Worm (Caenorhabditis elegans) whole organism, late embryonic: Measurements from ENCODE around the gene cal-7.

ENCODE experiments used
- C08G9.2 ChIP-seq: sonication (generic microtip); optimal IDR thresholded peaks from 2 replicates; lab custom pipeline; 2016; ENCODE audit warnings: mild to moderate bottlenecking, missing genetic modification characterization, moderate library complexity, missing compliant biosample characterization
- C38D4.7 ChIP-seq: fragments of 200-800 bp; sonication (Bioruptor generic); optimal IDR thresholded peaks from 2 replicates; lab custom pipeline; 2018; ENCODE audit warnings: mild to moderate bottlenecking, missing genetic modification characterization, moderate library complexity, missing compliant biosample characterization
- F13H6.1 ChIP-seq: sonication (generic microtip); optimal IDR thresholded peaks from 2 replicates; lab custom pipeline; 2016; ENCODE audit warnings: missing genetic modification characterization, missing compliant biosample characterization
- K02D7.2 ChIP-seq: sonication (generic microtip); optimal IDR thresholded peaks from 2 replicates; lab custom pipeline; 2017; ENCODE audit warnings: mild to moderate bottlenecking, missing genetic modification characterization, missing compliant biosample characterization
- Y22D7AL.16 ChIP-seq: sonication (generic microtip); optimal IDR thresholded peaks from 2 replicates; lab custom pipeline; 2016; ENCODE audit warnings: missing genetic modification characterization, missing compliant biosample characterization
- ahr-1 ChIP-seq: sonication (generic microtip); optimal IDR thresholded peaks from 2 replicates; lab custom pipeline; 2016; ENCODE audit warnings: missing genetic modification characterization, missing compliant biosample characterization
- ama-1 ChIP-seq: fragments of 150-350 bp; optimal IDR thresholded peaks from 2 replicates; lab custom pipeline; 2014
- ceh-14 ChIP-seq: sonication (generic microtip); optimal IDR thresholded peaks from 2 replicates; lab custom pipeline; 2016; ENCODE audit warnings: missing genotype, missing genetic modification characterization, missing compliant biosample characterization
- ceh-18 ChIP-seq: sonication (generic microtip); optimal IDR thresholded peaks from 2 replicates; lab custom pipeline; 2016; ENCODE audit warnings: missing genetic modification characterization, missing compliant biosample characterization
- ceh-19 ChIP-seq: fragments of 200-800 bp; sonication (Bioruptor generic); optimal IDR thresholded peaks from 2 replicates; lab custom pipeline; 2018; ENCODE audit warnings: mild to moderate bottlenecking, missing genetic modification characterization, missing compliant biosample characterization
- ceh-2 ChIP-seq: sonication (generic microtip); optimal IDR thresholded peaks from 2 replicates; lab custom pipeline; 2016; ENCODE audit warnings: missing genotype, missing genetic modification characterization, missing compliant biosample characterization
- ceh-30 ChIP-seq: fragments of 150-350 bp; optimal IDR thresholded peaks from 2 replicates; lab custom pipeline; 2014; ENCODE audit warnings: missing biosample characterization, missing genetic modification characterization
- ceh-31 ChIP-seq: sonication (generic microtip); optimal IDR thresholded peaks from 2 replicates; lab custom pipeline; 2016; ENCODE audit warnings: missing genetic modification characterization, missing compliant biosample characterization
- ceh-9 ChIP-seq: sonication (generic microtip); optimal IDR thresholded peaks from 2 replicates; lab custom pipeline; 2016; ENCODE audit warnings: mild to moderate bottlenecking, missing genetic modification characterization, inconsistent platforms, missing compliant biosample characterization
- dmd-4 ChIP-seq: sonication (generic microtip); optimal IDR thresholded peaks from 2 replicates; lab custom pipeline; 2016; ENCODE audit warnings: borderline replicate concordance, missing genetic modification characterization, missing compliant biosample characterization
- fax-1 ChIP-seq: sonication (generic microtip); optimal IDR thresholded peaks from 2 replicates; lab custom pipeline; 2016; ENCODE audit warnings: missing genotype, missing genetic modification characterization, missing compliant biosample characterization
- fkh-6 ChIP-seq: sonication (generic microtip); optimal IDR thresholded peaks from 2 replicates; lab custom pipeline; 2016; ENCODE audit warnings: missing genetic modification characterization, missing compliant biosample characterization
- gmeb-2 ChIP-seq: sonication (generic microtip); optimal IDR thresholded peaks from 2 replicates; lab custom pipeline; 2016; ENCODE audit warnings: missing genetic modification characterization, inconsistent platforms, missing compliant biosample characterization
- hlh-8 ChIP-seq: sonication (generic microtip); optimal IDR thresholded peaks from 2 replicates; lab custom pipeline; 2016; ENCODE audit warnings: missing genotype, missing genetic modification characterization, missing compliant biosample characterization
- nfya-1 ChIP-seq: sonication (generic microtip); optimal IDR thresholded peaks from 2 replicates; lab custom pipeline; 2017; ENCODE audit warnings: missing genetic modification characterization, mild to moderate bottlenecking, missing compliant biosample characterization, antibody characterized with exemption, moderate library complexity
- nhr-232 ChIP-seq: sonication (generic microtip); optimal IDR thresholded peaks from 2 replicates; lab custom pipeline; 2016; ENCODE audit warnings: missing genetic modification characterization, missing compliant biosample characterization
- pax-1 ChIP-seq: fragments of 150-350 bp; optimal IDR thresholded peaks from 2 replicates; lab custom pipeline; 2014; ENCODE audit warnings: missing biosample characterization, missing genetic modification characterization
- pha-2 ChIP-seq: sonication (generic microtip); optimal IDR thresholded peaks from 2 replicates; lab custom pipeline; 2017; ENCODE audit warnings: mild to moderate bottlenecking, missing genetic modification characterization, missing compliant biosample characterization
- pha-4 ChIP-seq: fragments of 150-350 bp; optimal IDR thresholded peaks from 2 replicates; lab custom pipeline; 2018; ENCODE audit warnings: missing biosample characterization, missing genetic modification reagents, missing genetic modification characterization
- pqm-1 ChIP-seq: sonication (generic microtip); optimal IDR thresholded peaks from 2 replicates; lab custom pipeline; 2016; ENCODE audit warnings: missing genetic modification characterization, missing compliant biosample characterization
- pros-1 ChIP-seq: fragments of 150-350 bp; optimal IDR thresholded peaks from 2 replicates; lab custom pipeline; 2014; ENCODE audit warnings: missing biosample characterization, missing genetic modification reagents, missing genetic modification characterization
- sdc-2 ChIP-seq: sonication (generic microtip); optimal IDR thresholded peaks from 2 replicates; lab custom pipeline; 2016; ENCODE audit warnings: missing genotype, missing genetic modification characterization, missing compliant biosample characterization
- tbx-2 ChIP-seq: sonication (generic microtip); optimal IDR thresholded peaks from 2 replicates; lab custom pipeline; 2016; ENCODE audit warnings: missing genetic modification characterization, missing compliant biosample characterization
- zip-5 ChIP-seq: sonication (generic microtip); optimal IDR thresholded peaks from 2 replicates; lab custom pipeline; 2016; ENCODE audit warnings: missing genetic modification characterization, missing compliant biosample characterization

The cal-7 gene

ce11 chrV:9782969-9783368 lies 49.1 kb downstream of the cal-7 start, which contains the start of gene F46B6.5:
Gene F46B6.5, minus strand, starts transcription at chrV:9783069.
- TF ChIP-seq K02D7.2 (tag; lab: Kevin White, UChicago) (no peak), ama-1 (lab: Kevin White, UChicago) (no peak), pqm-1 (tag; lab: Kevin White, UChicago) (no peak), nhr-232 (tag; lab: Kevin White, UChicago) (no peak), pros-1 (no peak), dmd-4 (no peak), pax-1 (tag; lab: Kevin White, UChicago) (no peak), Y22D7AL.16 (tag; lab: Kevin White, UChicago) (no peak), sdc-2 (tag; lab: Kevin White, UChicago) (no peak), gmeb-2 (tag; lab: Kevin White, UChicago) (no peak), fkh-6 (no peak), hlh-8 (tag; lab: Kevin White, UChicago) (no peak), C38D4.7 (GFP tag; lab: Kevin White, UChicago) (no peak), ceh-30 (tag; lab: Kevin White, UChicago) (no peak), F13H6.1 (tag; lab: Kevin White, UChicago) (no peak)

ce11 chrV:9784215-9784614 lies 50.3 kb downstream of the cal-7 start:
- TF ChIP-seq nfya-1 (no peak), ahr-1 (tag; lab: Kevin White, UChicago) (no peak), ceh-31 (tag; lab: Kevin White, UChicago) (no peak), tbx-2 (tag; lab: Kevin White, UChicago) (no peak), ceh-14 (tag; lab: Kevin White, UChicago) (no peak), C08G9.2 (tag; lab: Kevin White, UChicago) (no peak), C38D4.7 (GFP tag; lab: Kevin White, UChicago) (no peak), pha-2 (tag; lab: Kevin White, UChicago) (no peak), ceh-18 (tag; lab: Kevin White, UChicago) (no peak), F13H6.1 (tag; lab: Kevin White, UChicago) (no peak), hlh-8 (tag; lab: Kevin White, UChicago) (no peak), ceh-19 (GFP tag; lab: Kevin White, UChicago) (no peak), ceh-9 (no peak), ceh-2 (tag; lab: Kevin White, UChicago) (no peak), zip-5 (tag; lab: Kevin White, UChicago) (no peak), fax-1 (no peak), pha-4 (tag; lab: Kevin White, UChicago) (no peak)
- TF ChIP-seq, all 69 proteins: peak for 0
